Worm (Caenorhabditis elegans): ENCODE results near the gene R02F2.8.
A peak's percentile ranks its signal among the peaks of the same experiment; 100 is the strongest.

ce11 chrIII:5543050-5543449 is 48.0 kb upstream of the R02F2.8 start, which contains the start of gene D1044.6:
- TF ChIP-seq Y67H2A.10 (GFP tag; conservative IDR thresholded peaks at IDR 0.05) = no peak
- TF ChIP-seq snpc-1.1 (tag; optimal IDR thresholded peaks at IDR 0.05; ENCODE audit: insufficient read depth) = no peak
- TF ChIP-seq let-607 (tag; optimal IDR thresholded peaks at IDR 0.05) = no peak
- no peak for TF ChIP-seq ceh-79 (tag; optimal IDR thresholded peaks at IDR 0.05)
- TF ChIP-seq efl-1 (GFP tag; optimal IDR thresholded peaks at IDR 0.05) = no peak
- no peak for TF ChIP-seq let-526 (GFP tag; IDR thresholded peaks at IDR 0.05)
- peak; percentile 78 for TF ChIP-seq madf-6 (GFP tag; IDR thresholded peaks at IDR 0.05)
- TF ChIP-seq ama-1 (optimal IDR thresholded peaks at IDR 0.05) = no peak
- no peak for TF ChIP-seq ama-1 (GFP tag; optimal IDR thresholded peaks at IDR 0.05)
- no peak for TF ChIP-seq unc-62 (GFP tag; optimal IDR thresholded peaks at IDR 0.05)
- no peak for TF ChIP-seq ztf-25 (GFP tag; IDR thresholded peaks at IDR 0.05)
- TF ChIP-seq hmg-20 (GFP tag; IDR thresholded peaks at IDR 0.05) = no peak
- TF ChIP-seq dpl-1 (GFP tag; optimal IDR thresholded peaks at IDR 0.05) = no peak
- TF ChIP-seq hlh-26 (GFP tag; conservative IDR thresholded peaks at IDR 0.05) = no peak
